Worm (Caenorhabditis elegans): ENCODE data around the gene col-13.

ce11 chrV:10435198-10435597 is 13.5 kb upstream of the col-13 start:
- TF ChIP-seq lin-13 (tag; optimal IDR thresholded peaks at IDR 0.05), result no peak
- no peak for TF ChIP-seq nhr-12 (tag; optimal IDR thresholded peaks at IDR 0.05)
- no peak for TF ChIP-seq lsy-2 (tag; optimal IDR thresholded peaks at IDR 0.05)
- no peak for TF ChIP-seq snpc-4 (tag; optimal IDR thresholded peaks at IDR 0.05)
- TF ChIP-seq M03D4.4 (tag; optimal IDR thresholded peaks at IDR 0.05), result no peak
- TF ChIP-seq unc-62 (GFP tag; optimal IDR thresholded peaks at IDR 0.05), result no peak
- no peak for TF ChIP-seq nhr-237 (tag; optimal IDR thresholded peaks at IDR 0.05)
- no peak for TF ChIP-seq nhr-76 (tag; optimal IDR thresholded peaks at IDR 0.05)
- TF ChIP-seq unc-39 (tag; optimal IDR thresholded peaks at IDR 0.05), result no peak
- TF ChIP-seq ztf-11 (tag; optimal IDR thresholded peaks at IDR 0.05), result no peak
- TF ChIP-seq nhr-28 (tag; optimal IDR thresholded peaks at IDR 0.05), result no peak

All from whole organism, mixed stage, embryonic.